Worm (Caenorhabditis elegans) whole organism, L1 larva: ENCODE measurements around the gene clec-233.

Experiments
- C16A3.4 ChIP-seq: fragments of 150-350 bp; optimal IDR thresholded peaks from 2 replicates; lab custom pipeline; 2014; ENCODE audit warnings: missing biosample characterization, missing genetic modification characterization
- C34B4.2 ChIP-seq: sonication (generic microtip); optimal IDR thresholded peaks from 2 replicates; lab custom pipeline; 2017; ENCODE audit warnings: mild to moderate bottlenecking, missing genetic modification characterization, missing compliant biosample characterization
- Y116A8C.19 ChIP-seq: sonication (generic microtip); optimal IDR thresholded peaks from 2 replicates; lab custom pipeline; 2016; ENCODE audit warnings: missing compliant biosample characterization, missing genetic modification characterization, borderline replicate concordance
- alr-1 ChIP-seq: fragments of 200-800 bp; sonication (Bioruptor generic); optimal IDR thresholded peaks from 2 replicates; lab custom pipeline; 2018; ENCODE audit warnings: borderline replicate concordance, mild to moderate bottlenecking, missing genetic modification characterization, missing compliant biosample characterization
- ceh-63 ChIP-seq: fragments of 200-800 bp; sonication (Bioruptor generic); optimal IDR thresholded peaks from 2 replicates; lab custom pipeline; 2018; ENCODE audit warnings: mild to moderate bottlenecking, missing genetic modification characterization, missing compliant biosample characterization
- ceh-8 ChIP-seq: fragments of 200-800 bp; sonication (Bioruptor generic); optimal IDR thresholded peaks from 2 replicates; lab custom pipeline; 2018; ENCODE audit warnings: mild to moderate bottlenecking, missing genetic modification characterization, moderate library complexity, missing compliant biosample characterization
- ceh-88 ChIP-seq: fragments of 200-800 bp; sonication (Bioruptor generic); IDR thresholded peaks from 2 replicates; pipeline ENCODE4 v1.3.6; 2022; ENCODE audit warnings: missing genetic modification characterization, missing compliant biosample characterization
- ceh-90 ChIP-seq: sonication (generic microtip); optimal IDR thresholded peaks from 2 replicates; lab custom pipeline; 2016; ENCODE audit warnings: missing genetic modification characterization, missing compliant biosample characterization
- dpl-1 ChIP-seq, 3 experiments: fragments of 150-350 bp in 2 of 3; sonication (generic microtip) in 1 of 3; optimal IDR thresholded peaks; 2 replicates each; lab custom pipeline; 2014 to 2017; ENCODE audit warnings: missing biosample characterization in 3 of 3, missing genetic modification characterization in 3 of 3, missing genetic modification reagents in 3 of 3
- dsc-1 ChIP-seq: sonication (generic microtip); optimal IDR thresholded peaks from 2 replicates; lab custom pipeline; 2016; ENCODE audit warnings: mild to moderate bottlenecking, missing genetic modification characterization, missing compliant biosample characterization
- efl-1 ChIP-seq, 4 experiments: fragments of 150-350 bp; optimal IDR thresholded peaks in 3 of 4; peaks in 1 of 4; 1 replicate in 1 of 4; 2 replicates in 3 of 4; lab custom pipeline; 2014; ENCODE audit warnings: missing biosample characterization in 2 of 4, missing genetic modification characterization in 2 of 4, missing genetic modification reagents in 2 of 4
- egl-13 ChIP-seq: sonication (generic microtip); optimal IDR thresholded peaks from 2 replicates; lab custom pipeline; 2016; ENCODE audit warnings: missing genotype, missing genetic modification reagents, missing genetic modification characterization, missing compliant biosample characterization
- elt-2 ChIP-seq: sonication (generic microtip); optimal IDR thresholded peaks from 2 replicates; lab custom pipeline; 2016; ENCODE audit warnings: missing genetic modification characterization, mild to moderate bottlenecking, inconsistent platforms, missing compliant biosample characterization, missing genetic modification reagents
- elt-3 ChIP-seq, 6 experiments: fragments of 150-350 bp in 1 of 6; sonication (generic microtip); optimal IDR thresholded peaks; 2 replicates each; lab custom pipeline; 2017 to 2018; ENCODE audit warnings: missing biosample characterization in 6 of 6, missing genetic modification characterization in 6 of 6, inconsistent platforms in 1 of 6
- ets-5 ChIP-seq: fragments of 200-800 bp; sonication (Bioruptor generic); IDR thresholded peaks from 2 replicates; pipeline ENCODE4 v1.3.6; 2022; ENCODE audit warnings: missing genetic modification characterization, missing compliant biosample characterization
- fos-1 ChIP-seq: fragments of 150-350 bp; optimal IDR thresholded peaks from 2 replicates; lab custom pipeline; 2014; ENCODE audit warnings: missing biosample characterization, missing genetic modification characterization
- grh-1 ChIP-seq: fragments of 200-800 bp; sonication (Bioruptor generic); IDR thresholded peaks from 2 replicates; pipeline ENCODE4 v1.3.6; 2022; ENCODE audit warnings: missing genetic modification reagents, missing genetic modification characterization, missing compliant biosample characterization
- hlh-17 ChIP-seq: fragments of 200-800 bp; sonication (Bioruptor generic); optimal IDR thresholded peaks from 2 replicates; lab custom pipeline; 2018; ENCODE audit warnings: missing genetic modification characterization, mild to moderate bottlenecking, missing compliant biosample characterization, moderate library complexity, borderline replicate concordance
- irx-1 ChIP-seq: sonication (generic microtip); optimal IDR thresholded peaks from 2 replicates; lab custom pipeline; 2016; ENCODE audit warnings: missing genetic modification characterization, missing compliant biosample characterization
- lin-15B ChIP-seq: fragments of 150-350 bp; sonication (generic microtip); optimal IDR thresholded peaks from 3 replicates; lab custom pipeline; 2014; ENCODE audit warnings: missing biosample characterization, missing genetic modification characterization
- lin-35 ChIP-seq, 2 experiments: fragments of 150-350 bp; optimal IDR thresholded peaks; 2 replicates each; lab custom pipeline; 2014; ENCODE audit warnings: missing biosample characterization in 2 of 2, missing genetic modification characterization in 2 of 2, missing genetic modification reagents in 2 of 2
- lir-3 ChIP-seq: sonication (generic microtip); optimal IDR thresholded peaks from 2 replicates; lab custom pipeline; 2016; ENCODE audit warnings: mild to moderate bottlenecking, missing genetic modification characterization, moderate library complexity, missing compliant biosample characterization; ENCODE audit not compliant: poor library complexity
- mdl-1 ChIP-seq, 2 experiments: fragments of 150-350 bp; optimal IDR thresholded peaks; 2 replicates each; lab custom pipeline; 2014 to 2017; ENCODE audit warnings: missing biosample characterization in 2 of 2, missing genetic modification characterization in 2 of 2, inconsistent platforms in 1 of 2
- mep-1 ChIP-seq: fragments of 150-350 bp; optimal IDR thresholded peaks from 2 replicates; lab custom pipeline; 2014; ENCODE audit warnings: missing biosample characterization, missing genetic modification characterization
- nhr-237 ChIP-seq: fragments of 150-350 bp; optimal IDR thresholded peaks from 2 replicates; lab custom pipeline; 2014; ENCODE audit warnings: missing biosample characterization, missing genetic modification characterization
- nhr-28 ChIP-seq: fragments of 150-350 bp; optimal IDR thresholded peaks from 2 replicates; lab custom pipeline; 2014; ENCODE audit warnings: missing biosample characterization, missing genetic modification characterization
- nhr-47 ChIP-seq: sonication (generic microtip); optimal IDR thresholded peaks from 2 replicates; lab custom pipeline; 2016; ENCODE audit warnings: mild to moderate bottlenecking, missing genetic modification characterization, moderate library complexity, missing compliant biosample characterization
- nhr-71 ChIP-seq: sonication (generic microtip); optimal IDR thresholded peaks from 2 replicates; lab custom pipeline; 2016; ENCODE audit warnings: mild to moderate bottlenecking, missing genetic modification characterization, moderate library complexity, missing compliant biosample characterization
- nhr-76 ChIP-seq: sonication (generic microtip); optimal IDR thresholded peaks from 2 replicates; lab custom pipeline; 2017; ENCODE audit warnings: missing biosample characterization, missing genetic modification characterization
- nhr-84 ChIP-seq: sonication (generic microtip); optimal IDR thresholded peaks from 2 replicates; lab custom pipeline; 2017; ENCODE audit warnings: missing biosample characterization, missing genetic modification characterization
- nhr-90 ChIP-seq: sonication (generic microtip); optimal IDR thresholded peaks from 2 replicates; lab custom pipeline; 2016; ENCODE audit warnings: mild to moderate bottlenecking, missing genetic modification characterization, missing compliant biosample characterization; ENCODE audit not compliant: poor library complexity
- pqm-1 ChIP-seq: sonication (generic microtip); optimal IDR thresholded peaks from 3 replicates; lab custom pipeline; 2017; ENCODE audit warnings: missing biosample characterization, missing genetic modification characterization
- snpc-4 ChIP-seq: fragments of 150-350 bp; optimal IDR thresholded peaks from 2 replicates; lab custom pipeline; 2014; ENCODE audit warnings: missing biosample characterization, missing genetic modification characterization
- snu-23 ChIP-seq: sonication (generic microtip); optimal IDR thresholded peaks from 2 replicates; lab custom pipeline; 2016; ENCODE audit warnings: missing genetic modification characterization, missing compliant biosample characterization
- tbx-2 ChIP-seq: sonication (generic microtip); optimal IDR thresholded peaks from 2 replicates; lab custom pipeline; 2016; ENCODE audit warnings: missing genetic modification characterization, missing compliant biosample characterization
- tlp-1 ChIP-seq: fragments of 150-350 bp; optimal IDR thresholded peaks from 2 replicates; lab custom pipeline; 2014; ENCODE audit warnings: missing biosample characterization, missing genetic modification characterization
- unc-130 ChIP-seq: fragments of 150-350 bp; optimal IDR thresholded peaks from 2 replicates; lab custom pipeline; 2017; ENCODE audit warnings: missing biosample characterization, missing genetic modification characterization, inconsistent platforms
- unc-62 ChIP-seq: fragments of 150-350 bp; optimal IDR thresholded peaks from 2 replicates; lab custom pipeline; 2014; ENCODE audit warnings: missing biosample characterization, missing genetic modification reagents, missing genetic modification characterization
- xbp-1 ChIP-seq: sonication (generic microtip); optimal IDR thresholded peaks from 2 replicates; lab custom pipeline; 2016; ENCODE audit warnings: missing genetic modification characterization, missing compliant biosample characterization
- ztf-4 ChIP-seq: fragments of 150-350 bp; optimal IDR thresholded peaks from 2 replicates; lab custom pipeline; 2014; ENCODE audit warnings: missing biosample characterization, missing genetic modification characterization

clec-233 gene

ce11 chrV:16225524-16226116, 8.1 kb upstream of the clec-233 start:
- TF ChIP-seq egl-13 (tag; lab: Kevin White, UChicago) = no peak
- no peak for TF ChIP-seq nhr-47 (tag; lab: Kevin White, UChicago)
- TF ChIP-seq snpc-4 (tag; lab: Kevin White, UChicago) = peak; percentile 69
- TF ChIP-seq ets-5 (GFP tag; lab: Robert Waterston, UW) = no peak

ce11 chrV:16226581-16226980, 7.1 kb upstream of the clec-233 start, which contains the start of gene F11A5.13:
Gene F11A5.13 (minus strand): TSS chrV:16226681.
- TF ChIP-seq xbp-1 (tag; lab: Kevin White, UChicago) (no peak), dpl-1 (GFP tag; optimal IDR thresholded peaks at IDR 0.05; lab: Kevin White, UChicago) (no peak), nhr-84 (tag; lab: Kevin White, UChicago) (no peak), lin-15B (tag; lab: Kevin White, UChicago) (no peak), fos-1 (tag; lab: Kevin White, UChicago) (no peak), ets-5 (GFP tag; lab: Robert Waterston, UW) (no peak), hlh-17 (GFP tag; lab: Kevin White, UChicago) (no peak), ceh-63 (GFP tag; lab: Kevin White, UChicago) (no peak), nhr-76 (tag; lab: Kevin White, UChicago) (no peak), Y116A8C.19 (tag; lab: Kevin White, UChicago) (no peak)

- TF ChIP-seq alr-1 (tag; lab: Kevin White, UChicago) (no peak), unc-130 (tag; lab: Kevin White, UChicago) (no peak), Y116A8C.19 (tag; lab: Kevin White, UChicago) (no peak), irx-1 (tag; lab: Kevin White, UChicago) (no peak), ceh-8 (no peak), grh-1 (no peak), C34B4.2 (tag; lab: Kevin White, UChicago) (no peak), lin-35 (GFP tag; optimal IDR thresholded peaks at IDR 0.05; lab: Kevin White, UChicago) (no peak)
Measured at ce11 chrV:16229439-16229838, 4.3 kb upstream of the clec-233 start.

ce11 chrV:16229896-16230295, 3.8 kb upstream of the clec-233 start, which contains the start of the genes F21H7.2 and F21H7.12:
Gene F21H7.2 (minus strand): TSS chrV:16229996.
Gene F21H7.12 (plus strand): TSS chrV:16230165.
- TF ChIP-seq nhr-28 (tag; lab: Kevin White, UChicago) = no peak
- TF ChIP-seq ceh-90 = no peak
- peak in 1 of 6 experiments; percentile 18 for TF ChIP-seq elt-3 (tag; optimal IDR thresholded peaks at IDR 0.05; lab: Kevin White, UChicago)

- TF ChIP-seq pqm-1 (tag; lab: Kevin White, UChicago) (no peak), nhr-237 (tag; lab: Kevin White, UChicago) (no peak), nhr-84 (tag; lab: Kevin White, UChicago) (no peak), fos-1 (tag; lab: Kevin White, UChicago) (no peak), mdl-1 (tag; optimal IDR thresholded peaks at IDR 0.05; lab: Kevin White, UChicago) (no peak), xbp-1 (tag; lab: Kevin White, UChicago) (no peak), nhr-90 (tag; lab: Kevin White, UChicago) (no peak), C16A3.4 (tag; lab: Kevin White, UChicago) (no peak), ceh-88 (GFP tag; lab: Robert Waterston, UW) (no peak), tbx-2 (tag; lab: Kevin White, UChicago) (no peak), mep-1 (tag; lab: Kevin White, UChicago) (no peak), tlp-1 (tag; lab: Kevin White, UChicago) (peak; percentile 64), unc-62 (GFP tag; lab: Kevin White, UChicago) (no peak), ets-5 (GFP tag; lab: Robert Waterston, UW) (no peak), ceh-63 (GFP tag; lab: Kevin White, UChicago) (no peak), lir-3 (tag; lab: Kevin White, UChicago) (no peak), snu-23 (GFP tag; lab: Kevin White, UChicago) (no peak), dsc-1 (no peak), ztf-4 (tag; lab: Kevin White, UChicago) (no peak), efl-1 (optimal IDR thresholded peaks at IDR 0.05; lab: Kevin White, UChicago) (no peak), efl-1 (GFP tag; optimal IDR thresholded peaks at IDR 0.05 in 1 of 2; lab: Kevin White, UChicago) (peak in 1 of 2 experiments; percentile 63), ceh-8 (no peak), elt-2 (tag; lab: Kevin White, UChicago) (peak; percentile 89), nhr-71 (tag; lab: Kevin White, UChicago) (no peak)
Measured at ce11 chrV:16232180-16232579, 1.5 kb upstream of the clec-233 start, which contains the start of gene gst-22. Gene gst-22 (minus strand): TSS chrV:16232282.
